Fruit fly (Drosophila melanogaster): ENCODE measurements around the gene hzg.

The hzg gene

DNA sequence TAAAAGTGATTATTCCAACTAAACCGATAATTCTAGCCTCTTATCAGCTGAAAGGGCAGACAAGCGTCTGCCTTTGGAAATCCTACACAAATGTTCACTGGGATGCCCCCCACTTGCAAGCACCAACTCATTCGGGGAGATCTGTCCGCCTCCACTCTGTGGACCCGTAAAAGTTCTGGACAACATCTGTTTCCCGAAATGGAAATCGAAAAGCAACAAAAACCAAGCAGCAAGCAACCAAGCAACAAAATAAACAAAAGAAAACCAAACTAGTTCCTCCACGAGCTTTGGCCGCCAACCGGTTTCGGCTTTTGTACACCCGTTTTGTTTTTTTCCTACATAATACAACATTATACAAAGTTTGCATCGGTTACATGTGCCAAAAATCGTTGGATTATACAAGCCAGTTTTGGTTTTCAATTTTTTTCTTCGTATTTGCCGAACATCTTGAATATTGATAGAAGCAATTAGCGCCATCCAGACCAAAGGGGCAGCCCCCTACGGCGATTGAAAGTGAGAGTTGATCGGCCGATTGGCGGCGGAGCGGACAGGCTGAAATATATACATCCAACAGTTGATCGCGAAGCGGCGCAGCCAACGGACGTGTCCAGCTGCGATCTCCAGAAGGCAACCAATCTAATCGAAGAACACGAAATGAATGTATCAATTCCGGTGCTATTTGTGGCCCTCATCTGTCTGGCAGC is 45.8 kb downstream of the hzg start, which contains the start of gene CG17032 (continued):
- TF ChIP-seq CG33557 (GFP tag; optimal IDR thresholded peaks at IDR 0.05), result no peak
- TF ChIP-seq CG18619 (GFP tag; optimal IDR thresholded peaks at IDR 0.05), result no peak
- no peak for TF ChIP-seq dysf (GFP tag; IDR thresholded peaks at IDR 0.05)
- TF ChIP-seq BtbVII (GFP tag; optimal IDR thresholded peaks at IDR 0.05), result peak; percentile 34
- TF ChIP-seq mam (GFP tag; optimal IDR thresholded peaks at IDR 0.05), result no peak
- no peak for TF ChIP-seq crp (GFP tag; optimal IDR thresholded peaks at IDR 0.05)
- TF ChIP-seq so (GFP tag; IDR thresholded peaks at IDR 0.05), result 0 out of 3 replicates have a peak, but pooled peaks have one; percentile 6
- TF ChIP-seq C15 (GFP tag; IDR thresholded peaks at IDR 0.05), result no peak
- TF ChIP-seq kni (GFP tag; optimal IDR thresholded peaks at IDR 0.05), result peak; percentile 75
- TF ChIP-seq wek (GFP tag; optimal IDR thresholded peaks at IDR 0.05), result no peak
- no peak for TF ChIP-seq CG16779 (GFP tag; IDR thresholded peaks at IDR 0.05)
- TF ChIP-seq CG12769 (tag; optimal IDR thresholded peaks at IDR 0.05), result peak; percentile 96
- peak; percentile 53 for TF ChIP-seq cwo (GFP tag; optimal IDR thresholded peaks at IDR 0.05)
- no peak for TF ChIP-seq CG14014 (GFP tag; IDR thresholded peaks at IDR 0.05)
- TF ChIP-seq CG10431 (GFP tag; optimal IDR thresholded peaks at IDR 0.05), result no peak
- TF ChIP-seq Atf6 (GFP tag; IDR thresholded peaks at IDR 0.05), result 0 out of 2 replicates have a peak, but pooled peaks have one; percentile 21
- TF ChIP-seq btn (GFP tag; optimal IDR thresholded peaks at IDR 0.05), result no peak
- TF ChIP-seq ems (GFP tag; optimal IDR thresholded peaks at IDR 0.05), result no peak
- no peak for TF ChIP-seq dmrt11E (tag; optimal IDR thresholded peaks at IDR 0.05)
- no peak for TF ChIP-seq ATbp (GFP tag; optimal IDR thresholded peaks at IDR 0.05)
- no peak for TF ChIP-seq jing (GFP tag; optimal IDR thresholded peaks at IDR 0.05)
- no peak for TF ChIP-seq stc (GFP tag; IDR thresholded peaks at IDR 0.05)
- TF ChIP-seq CG16813 (GFP tag; IDR thresholded peaks at IDR 0.05; ENCODE audit: partially characterized antibody), result no peak
- no peak for TF ChIP-seq nerfin-1 (tag; optimal IDR thresholded peaks at IDR 0.05)
- TF ChIP-seq Mrtf (GFP tag; IDR thresholded peaks at IDR 0.05), result no peak
- TF ChIP-seq Ada2b (GFP tag; IDR thresholded peaks at IDR 0.05), result peak; percentile 7; the same call in 1 of the 2 replicates
- TF ChIP-seq ind (GFP tag; optimal IDR thresholded peaks at IDR 0.05), result no peak
- TF ChIP-seq sug (tag; optimal IDR thresholded peaks at IDR 0.05), result peak; percentile 95
- no peak for TF ChIP-seq CG11504 (tag; optimal IDR thresholded peaks at IDR 0.05)
- no peak for TF ChIP-seq CG12942 (GFP tag; optimal IDR thresholded peaks at IDR 0.05)
- peak; percentile 4 for TF ChIP-seq MESR4 (GFP tag; optimal IDR thresholded peaks at IDR 0.05)
- no peak for TF ChIP-seq Aef1 (GFP tag; IDR thresholded peaks at IDR 0.05)
- peak; percentile 15 for TF ChIP-seq caup (GFP tag; optimal IDR thresholded peaks at IDR 0.05; ENCODE audit: severe bottlenecking)
- peak; percentile 82 for TF ChIP-seq CG10543 (GFP tag; optimal IDR thresholded peaks at IDR 0.05)
- TF ChIP-seq CG11093 (GFP tag; IDR thresholded peaks at IDR 0.05), result no peak
- TF ChIP-seq vvl (GFP tag; IDR thresholded peaks at IDR 0.05), result peak; percentile 75
- peak; percentile 28; the same call in 1 of the 2 replicates for TF ChIP-seq CG13287 (GFP tag; IDR thresholded peaks at IDR 0.05; ENCODE audit: partially characterized antibody)
- TF ChIP-seq CG4617 (GFP tag; optimal IDR thresholded peaks at IDR 0.05; ENCODE audit: borderline replicate concordance), result no peak
- no peak for TF ChIP-seq cato (GFP tag; optimal IDR thresholded peaks at IDR 0.05; ENCODE audit: borderline replicate concordance)
- peak; percentile 15 for TF ChIP-seq HLHmδ (GFP tag; optimal IDR thresholded peaks at IDR 0.05)
- 0 out of 2 replicates have a peak, but pooled peaks have one; percentile 17 for TF ChIP-seq sob (GFP tag; IDR thresholded peaks at IDR 0.05)
- no peak for TF ChIP-seq esg (GFP tag; conservative IDR thresholded peaks at IDR 0.05)
- TF ChIP-seq CG3407 (GFP tag; optimal IDR thresholded peaks at IDR 0.05), result no peak
- peak; percentile 26; the same call in 1 of the 2 replicates for TF ChIP-seq E2f1 (GFP tag; IDR thresholded peaks at IDR 0.05)
- peak; percentile 57 for TF ChIP-seq Deaf1 (tag; optimal IDR thresholded peaks at IDR 0.05)
- peak; percentile 62 for TF ChIP-seq Med (GFP tag)
- 0 out of 3 replicates have a peak, but pooled peaks have one; percentile 57 for TF ChIP-seq CG11456 (GFP tag; IDR thresholded peaks at IDR 0.05)
- TF ChIP-seq CG8765 (GFP tag; IDR thresholded peaks at IDR 0.05), result no peak
- peak; percentile 57; the same call in 1 of the 2 replicates for TF ChIP-seq Adf1 (GFP tag; IDR thresholded peaks at IDR 0.05)
